Worm (Caenorhabditis elegans): Measurements from ENCODE around the gene sms-2.

- TF ChIP-seq B0310.2 (tag; optimal IDR thresholded peaks at IDR 0.05) (no peak), tra-4 (tag; optimal IDR thresholded peaks at IDR 0.05) (no peak), aly-1 (tag; optimal IDR thresholded peaks at IDR 0.05) (no peak), hnd-1 (tag; optimal IDR thresholded peaks at IDR 0.05) (no peak)
Measured at ce11 chrX:952557-953083, 3.9 kb upstream of the sms-2 start.

Measured in whole organism, early embryonic.